Worm (Caenorhabditis elegans): ENCODE data around the gene pgap-3.

Gene pgap-3

ce11 chrV:6000368-6000802, 47.3 kb downstream of the pgap-3 start (continued):
- TF ChIP-seq mml-1 (tag; optimal IDR thresholded peaks at IDR 0.05) (no peak), ZK546.5 (tag; optimal IDR thresholded peaks at IDR 0.05) (no peak), daf-12 (tag; optimal IDR thresholded peaks at IDR 0.05) (no peak), nhr-11 (tag; optimal IDR thresholded peaks at IDR 0.05) (peak; percentile 87), ama-1 (optimal IDR thresholded peaks at IDR 0.05) (peak; percentile 23), egl-27 (tag; optimal IDR thresholded peaks at IDR 0.05) (peak; percentile 96), fkh-10 (GFP tag; optimal IDR thresholded peaks at IDR 0.05) (no peak), nhr-237 (tag; optimal IDR thresholded peaks at IDR 0.05) (no peak), R02D3.7 (tag; optimal IDR thresholded peaks at IDR 0.05) (peak; percentile 41), mdl-1 (tag; optimal IDR thresholded peaks at IDR 0.05) (peak; percentile 85), unc-39 (tag; optimal IDR thresholded peaks at IDR 0.05) (peak; percentile 21), nhr-76 (tag; optimal IDR thresholded peaks at IDR 0.05) (peak; percentile 61), egl-5 (tag; optimal IDR thresholded peaks at IDR 0.05) (peak; percentile 73), tbx-2 (tag; optimal IDR thresholded peaks at IDR 0.05) (peak; percentile 89), elt-2 (tag; optimal IDR thresholded peaks at IDR 0.05) (peak; percentile 98), nhr-23 (tag; optimal IDR thresholded peaks at IDR 0.05) (peak; percentile 97), lin-39 (tag; optimal IDR thresholded peaks at IDR 0.05) (peak; percentile 93), pqm-1 (tag; optimal IDR thresholded peaks at IDR 0.05) (peak; percentile 90), ztf-4 (tag; optimal IDR thresholded peaks at IDR 0.05) (peak; percentile 68), unc-62 (GFP tag; optimal IDR thresholded peaks at IDR 0.05) (peak; percentile 72), pha-4 (tag; optimal IDR thresholded peaks at IDR 0.05) (peak; percentile 95), fos-1 (tag; optimal IDR thresholded peaks at IDR 0.05) (no peak), nhr-77 (tag; optimal IDR thresholded peaks at IDR 0.05) (peak; percentile 80), elt-1 (tag; optimal IDR thresholded peaks at IDR 0.05) (peak; percentile 41)

ce11 chrV:5996114-5996513, 51.6 kb downstream of the pgap-3 start, which contains the start of gene cpg-4:
cpg-4 (plus strand) TSS chrV:5996416.
- TF ChIP-seq nhr-76 (tag; optimal IDR thresholded peaks at IDR 0.05) (no peak), nhr-43 (tag; optimal IDR thresholded peaks at IDR 0.05; ENCODE audit: poor library complexity, severe bottlenecking) (no peak), ZK546.5 (tag; optimal IDR thresholded peaks at IDR 0.05) (no peak), nhr-23 (tag; optimal IDR thresholded peaks at IDR 0.05) (no peak), lin-15B (tag; optimal IDR thresholded peaks at IDR 0.05) (no peak), mdl-1 (tag; optimal IDR thresholded peaks at IDR 0.05) (no peak), elt-2 (tag; optimal IDR thresholded peaks at IDR 0.05) (no peak), lin-39 (tag; optimal IDR thresholded peaks at IDR 0.05) (no peak), hmg-11 (tag; optimal IDR thresholded peaks at IDR 0.05) (no peak), zag-1 (tag; optimal IDR thresholded peaks at IDR 0.05) (no peak), nhr-12 (tag; optimal IDR thresholded peaks at IDR 0.05) (no peak), elt-3 (tag; optimal IDR thresholded peaks at IDR 0.05) (no peak), jun-1 (tag; optimal IDR thresholded peaks at IDR 0.05) (no peak), unc-39 (tag; optimal IDR thresholded peaks at IDR 0.05) (no peak)

Data from whole organism, L3 larva.